Worm (Caenorhabditis elegans): ENCODE data around the gene C47D12.5.

DNA sequence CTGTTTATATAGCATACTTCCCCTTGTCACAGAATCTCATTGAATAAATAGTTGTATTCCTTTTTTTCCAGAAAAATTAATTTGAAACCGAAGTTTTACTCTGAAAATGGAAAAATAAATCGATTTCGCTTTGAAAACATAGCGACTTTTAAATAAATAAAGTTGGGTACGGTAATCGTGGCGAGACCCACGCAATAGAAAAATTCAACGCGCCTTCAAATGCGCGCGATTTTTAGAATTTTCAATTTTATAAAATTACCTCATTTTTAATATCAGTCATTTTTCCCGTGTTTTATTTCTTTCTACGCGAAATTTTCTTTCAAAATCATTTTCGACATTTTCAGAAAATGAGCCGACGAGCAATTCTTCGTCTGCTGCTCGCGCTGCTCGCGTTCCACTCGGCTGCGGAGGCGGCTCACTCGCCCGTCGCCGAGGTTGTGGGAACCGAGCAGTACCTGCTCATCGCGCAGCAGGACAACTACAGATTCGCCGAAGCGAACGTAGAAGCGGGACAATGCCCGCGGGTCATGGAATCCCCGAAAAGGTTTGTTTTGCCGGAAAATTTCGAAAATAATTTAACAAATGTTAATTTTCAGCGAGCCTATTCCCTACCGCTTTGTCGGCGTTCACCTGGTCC lies 41.5 kb upstream of the C47D12.5 start, which contains the start of gene F13D12.5:
- no peak for TF ChIP-seq nhr-21 (tag; optimal IDR thresholded peaks at IDR 0.05)
- no peak for TF ChIP-seq lsy-2 (tag; optimal IDR thresholded peaks at IDR 0.05)
- no peak for TF ChIP-seq blmp-1 (tag; optimal IDR thresholded peaks at IDR 0.05; ENCODE audit: insufficient read depth)
- TF ChIP-seq aly-2 (tag; optimal IDR thresholded peaks at IDR 0.05), result no peak
- TF ChIP-seq F13H6.1 (tag; optimal IDR thresholded peaks at IDR 0.05), result no peak
- TF ChIP-seq snpc-4 (tag; optimal IDR thresholded peaks at IDR 0.05), result no peak
